Worm (Caenorhabditis elegans): ENCODE measurements around the gene Y119D3B.14.

Gene Y119D3B.14

DNA sequence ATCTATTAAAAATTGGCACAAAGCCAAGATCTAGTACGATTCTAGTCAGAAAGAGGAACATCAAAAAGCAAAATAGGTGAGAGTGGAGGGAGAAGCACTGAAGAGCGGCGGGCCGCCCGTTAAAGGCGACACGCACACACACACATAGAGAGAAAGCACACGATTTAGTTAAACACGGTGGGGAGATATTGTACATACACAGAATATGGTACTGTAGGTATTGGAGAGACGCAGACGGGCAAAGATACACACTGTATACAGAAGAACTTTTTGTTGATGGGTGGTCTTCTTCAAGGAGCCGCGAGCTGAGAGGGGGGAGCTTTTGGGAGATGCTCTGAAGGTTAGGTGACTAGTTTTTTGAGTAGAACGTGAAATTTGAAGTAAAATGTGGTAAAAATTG lies 32.6 kb upstream of the Y119D3B.14 start (continued):
- TF ChIP-seq alr-1 (tag; optimal IDR thresholded peaks at IDR 0.05; ENCODE audit: borderline replicate concordance): no peak
- no peak for TF ChIP-seq snpc-4 (tag; optimal IDR thresholded peaks at IDR 0.05)
- TF ChIP-seq sox-4 (tag; optimal IDR thresholded peaks at IDR 0.05): no peak
- peak; percentile 0 for TF ChIP-seq nhr-71 (tag; optimal IDR thresholded peaks at IDR 0.05)
- TF ChIP-seq lin-14 (GFP tag; optimal IDR thresholded peaks at IDR 0.05): peak; percentile 24
- TF ChIP-seq lin-15B (tag; optimal IDR thresholded peaks at IDR 0.05): no peak
- no peak for TF ChIP-seq unc-62 (GFP tag; optimal IDR thresholded peaks at IDR 0.05)
- TF ChIP-seq sptf-1 (tag; optimal IDR thresholded peaks at IDR 0.05): no peak
- no peak for TF ChIP-seq nhr-47 (tag; optimal IDR thresholded peaks at IDR 0.05)
- TF ChIP-seq lin-39 (tag; optimal IDR thresholded peaks at IDR 0.05): no peak
- no peak for TF ChIP-seq efl-3 (GFP tag; optimal IDR thresholded peaks at IDR 0.05)
- TF ChIP-seq snu-23 (GFP tag; optimal IDR thresholded peaks at IDR 0.05): no peak
- no peak for TF ChIP-seq aly-2 (tag; optimal IDR thresholded peaks at IDR 0.05)
- no peak for TF ChIP-seq zag-1 (tag; optimal IDR thresholded peaks at IDR 0.05)
- TF ChIP-seq nhr-20 (tag; optimal IDR thresholded peaks at IDR 0.05): peak; percentile 19
- TF ChIP-seq tbx-2 (tag; optimal IDR thresholded peaks at IDR 0.05): peak; percentile 9
- TF ChIP-seq irx-1 (tag; optimal IDR thresholded peaks at IDR 0.05): no peak
- no peak for TF ChIP-seq ama-1 (optimal IDR thresholded peaks at IDR 0.05)
- TF ChIP-seq nhr-84 (tag; optimal IDR thresholded peaks at IDR 0.05): no peak
- TF ChIP-seq hlh-17 (GFP tag; optimal IDR thresholded peaks at IDR 0.05; ENCODE audit: borderline replicate concordance): no peak
- no peak for TF ChIP-seq ceh-63 (GFP tag; optimal IDR thresholded peaks at IDR 0.05)
- TF ChIP-seq lir-3 (tag; optimal IDR thresholded peaks at IDR 0.05; ENCODE audit: poor library complexity): no peak
- peak; percentile 12 for TF ChIP-seq nhr-77 (tag; optimal IDR thresholded peaks at IDR 0.05)
- no peak for TF ChIP-seq dsc-1 (tag; optimal IDR thresholded peaks at IDR 0.05)
- TF ChIP-seq ztf-11 (tag; optimal IDR thresholded peaks at IDR 0.05): no peak
- no peak for TF ChIP-seq nhr-237 (tag; optimal IDR thresholded peaks at IDR 0.05)
- TF ChIP-seq ceh-8 (GFP tag; optimal IDR thresholded peaks at IDR 0.05): no peak
- TF ChIP-seq fkh-8 (tag; optimal IDR thresholded peaks at IDR 0.05): no peak
- TF ChIP-seq lin-35 (GFP tag; optimal IDR thresholded peaks at IDR 0.05): no peak
- no peak for TF ChIP-seq F16B12.6 (tag; optimal IDR thresholded peaks at IDR 0.05)

DNA sequence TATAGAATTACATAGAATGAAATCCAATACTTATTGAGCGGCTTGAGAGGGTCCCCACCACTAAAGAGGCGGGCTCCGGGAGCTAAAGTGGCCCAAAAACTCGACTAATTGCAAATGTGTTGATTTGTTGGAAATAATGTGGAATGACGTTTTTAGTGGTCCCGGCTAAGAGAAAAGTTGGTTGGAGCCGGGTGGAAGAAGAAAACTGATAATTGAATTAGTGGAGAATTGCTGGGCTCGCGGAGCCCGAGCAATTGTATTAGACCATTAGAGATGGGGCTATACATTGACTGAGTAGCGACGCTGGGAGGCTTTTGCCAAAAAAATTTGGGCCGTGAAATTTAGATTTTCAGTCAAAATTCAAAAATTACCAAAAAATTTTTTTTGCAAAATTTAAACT lies 32.0 kb upstream of the Y119D3B.14 start:
- TF ChIP-seq alr-1 (tag; optimal IDR thresholded peaks at IDR 0.05; ENCODE audit: borderline replicate concordance) (no peak), Y116A8C.19 (tag; optimal IDR thresholded peaks at IDR 0.05; ENCODE audit: borderline replicate concordance) (no peak), ceh-8 (GFP tag; optimal IDR thresholded peaks at IDR 0.05) (peak; percentile 76), unc-98 (GFP tag; IDR thresholded peaks at IDR 0.05) (no peak), lin-39 (tag; optimal IDR thresholded peaks at IDR 0.05) (no peak), lin-14 (GFP tag; optimal IDR thresholded peaks at IDR 0.05) (peak; percentile 47), efl-1 (optimal IDR thresholded peaks at IDR 0.05) (no peak), efl-1 (GFP tag; optimal IDR thresholded peaks at IDR 0.05 in 1 of 2) (peak in 1 of 2 experiments; percentile 42), lsy-2 (tag; optimal IDR thresholded peaks at IDR 0.05) (no peak), unc-86 (tag; optimal IDR thresholded peaks at IDR 0.05) (no peak)

- TF ChIP-seq sptf-1 (tag; optimal IDR thresholded peaks at IDR 0.05): no peak
- TF ChIP-seq elt-2 (tag; optimal IDR thresholded peaks at IDR 0.05): peak; percentile 69
Observed at ce11 chrIII:1225116-1225515, 31.5 kb upstream of the Y119D3B.14 start.

- TF ChIP-seq tlp-1 (tag; optimal IDR thresholded peaks at IDR 0.05) (no peak), elt-2 (tag; optimal IDR thresholded peaks at IDR 0.05) (peak; percentile 24), nhr-77 (tag; optimal IDR thresholded peaks at IDR 0.05) (peak; percentile 6), hlh-4 (tag; optimal IDR thresholded peaks at IDR 0.05) (no peak), rnt-1 (tag; optimal IDR thresholded peaks at IDR 0.05) (no peak), lin-35 (GFP tag; optimal IDR thresholded peaks at IDR 0.05) (peak in 1 of 2 experiments; percentile 16), Y116A8C.19 (tag; optimal IDR thresholded peaks at IDR 0.05; ENCODE audit: borderline replicate concordance) (no peak), alr-1 (tag; optimal IDR thresholded peaks at IDR 0.05; ENCODE audit: borderline replicate concordance) (no peak), ztf-4 (tag; optimal IDR thresholded peaks at IDR 0.05) (no peak), lin-13 (GFP tag; optimal IDR thresholded peaks at IDR 0.05) (peak; percentile 10), ces-1 (GFP tag; optimal IDR thresholded peaks at IDR 0.05) (no peak), nhr-71 (tag; optimal IDR thresholded peaks at IDR 0.05) (peak; percentile 28), nhr-20 (tag; optimal IDR thresholded peaks at IDR 0.05) (peak; percentile 21), snpc-4 (tag; optimal IDR thresholded peaks at IDR 0.05) (no peak), fkh-8 (tag; optimal IDR thresholded peaks at IDR 0.05) (no peak), C34B4.2 (tag; optimal IDR thresholded peaks at IDR 0.05) (no peak), lsy-2 (tag; optimal IDR thresholded peaks at IDR 0.05) (peak in 1 of 2 experiments; percentile 18), nhr-90 (tag; optimal IDR thresholded peaks at IDR 0.05; ENCODE audit: poor library complexity) (no peak), nhr-76 (tag; optimal IDR thresholded peaks at IDR 0.05) (no peak)
Observed at ce11 chrIII:1223319-1224093, 29.9 kb upstream of the Y119D3B.14 start.

Data from whole organism, L1 larva.